Worm (Caenorhabditis elegans): ENCODE results near the gene rocf-1.

DNA sequence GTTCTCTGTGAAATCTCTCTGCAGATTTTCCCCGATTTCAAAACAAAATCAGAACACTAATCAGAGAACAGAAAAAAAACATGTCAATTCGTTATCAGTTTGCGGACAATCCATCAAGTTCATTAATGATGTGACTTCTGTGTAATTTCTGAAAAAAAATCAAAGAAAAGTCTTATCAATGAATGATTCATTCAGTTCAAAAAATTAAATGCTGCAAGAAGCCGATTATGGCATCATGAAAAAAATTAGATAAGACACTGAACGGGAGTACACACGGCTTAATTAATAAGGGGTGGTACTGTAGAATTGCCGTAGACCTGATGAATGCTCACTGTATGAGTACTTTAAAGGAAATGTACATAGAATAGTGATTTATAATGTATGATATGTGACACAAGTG is 28.2 kb downstream of the rocf-1 start:
- TF ChIP-seq mep-1 (tag; optimal IDR thresholded peaks at IDR 0.05) (no peak), nhr-25 (tag; optimal IDR thresholded peaks at IDR 0.05; ENCODE audit: borderline replicate concordance, insufficient read depth) (no peak), zag-1 (tag; optimal IDR thresholded peaks at IDR 0.05) (no peak), hif-1 (tag; optimal IDR thresholded peaks at IDR 0.05) (no peak), aly-2 (tag; optimal IDR thresholded peaks at IDR 0.05) (no peak), T20F7.1 (GFP tag; optimal IDR thresholded peaks at IDR 0.05) (no peak), ceh-82 (tag; optimal IDR thresholded peaks at IDR 0.05) (no peak), jun-1 (tag; optimal IDR thresholded peaks at IDR 0.05) (no peak)
